Fruit fly (Drosophila melanogaster) whole organism, prepupa: Measurements from ENCODE around the gene CG4041.

ENCODE experiments used
- Blimp-1 ChIP-seq: fragments of 200-800 bp; sonication (Bioruptor generic); optimal IDR thresholded peaks from 3 replicates; lab custom pipeline; 2017; ENCODE audit warnings: missing biosample characterization, missing genetic modification characterization, mild to moderate bottlenecking, moderate library complexity, missing genetic modification reagents
- CG11294 ChIP-seq: fragments of 200-800 bp; sonication (Bioruptor generic); IDR thresholded peaks from 2 replicates; pipeline ENCODE4 v1.3.6; 2022; ENCODE audit warnings: missing biosample characterization, missing genetic modification characterization
- CG1621 ChIP-seq: fragments of 200-800 bp; sonication (Bioruptor generic); optimal IDR thresholded peaks from 3 replicates; lab custom pipeline; 2018; ENCODE audit warnings: missing biosample characterization, mild to moderate bottlenecking, missing genetic modification characterization
- CG3032 ChIP-seq: fragments of 200-800 bp; optimal IDR thresholded peaks from 2 replicates; lab custom pipeline; 2019; ENCODE audit warnings: missing biosample characterization, mild to moderate bottlenecking, missing genetic modification characterization, moderate library complexity
- CG32006 ChIP-seq: fragments of 200-800 bp; sonication (Bioruptor generic); optimal IDR thresholded peaks from 3 replicates; lab custom pipeline; 2017; ENCODE audit warnings: missing biosample characterization, mild to moderate bottlenecking, missing genetic modification characterization
- CG34406 ChIP-seq: fragments of 200-800 bp; sonication (Bioruptor generic); optimal IDR thresholded peaks from 3 replicates; lab custom pipeline; 2016; ENCODE audit warnings: missing biosample characterization, missing genetic modification characterization
- CG3919 ChIP-seq: fragments of 200-800 bp; sonication (Bioruptor generic); optimal IDR thresholded peaks from 3 replicates; lab custom pipeline; 2016; ENCODE audit warnings: missing biosample characterization, missing genetic modification characterization
- CG4318 ChIP-seq: fragments of 200-800 bp; sonication (Bioruptor generic); optimal IDR thresholded peaks from 3 replicates; lab custom pipeline; 2017; ENCODE audit warnings: missing biosample characterization, mild to moderate bottlenecking, missing genetic modification characterization
- CG6792 ChIP-seq: fragments of 200-800 bp; sonication (Bioruptor generic); optimal IDR thresholded peaks from 3 replicates; lab custom pipeline; 2016; ENCODE audit warnings: missing biosample characterization, missing genetic modification characterization
- CG6808 ChIP-seq: fragments of 200-800 bp; sonication (Bioruptor generic); optimal IDR thresholded peaks from 3 replicates; lab custom pipeline; 2017; ENCODE audit warnings: missing biosample characterization, missing genetic modification characterization, mild to moderate bottlenecking, moderate library complexity, missing genetic modification reagents
- CG6854 ChIP-seq: fragments of 200-800 bp; sonication (Bioruptor generic); optimal IDR thresholded peaks from 2 replicates; lab custom pipeline; 2017; ENCODE audit warnings: missing biosample characterization, mild to moderate bottlenecking, missing genetic modification characterization
- CG7368 ChIP-seq: fragments of 200-800 bp; sonication (Bioruptor generic); optimal IDR thresholded peaks from 3 replicates; lab custom pipeline; 2016; ENCODE audit warnings: missing biosample characterization, missing genetic modification characterization
- CG8119 ChIP-seq: fragments of 200-800 bp; sonication (Bioruptor generic); IDR thresholded peaks from 3 replicates; pipeline ENCODE4 v1.3.6; 2022; ENCODE audit warnings: missing biosample characterization, missing genetic modification characterization
- CG8319 ChIP-seq: fragments of 200-800 bp; sonication (Bioruptor generic); optimal IDR thresholded peaks from 3 replicates; lab custom pipeline; 2016; ENCODE audit warnings: missing biosample characterization, missing genetic modification characterization
- CG8632 ChIP-seq: fragments of 200-800 bp; sonication (Bioruptor generic); optimal IDR thresholded peaks from 3 replicates; lab custom pipeline; 2016; ENCODE audit warnings: missing biosample characterization, missing genetic modification characterization
- Eip78C ChIP-seq: fragments of 200-800 bp; sonication (Bioruptor generic); peaks from one replicate; lab custom pipeline; 2016; ENCODE audit warnings: missing biosample characterization, missing genetic modification characterization
- Eip93F ChIP-seq: fragments of 200-800 bp; sonication (Bioruptor generic); optimal IDR thresholded peaks from 2 replicates; lab custom pipeline; 2016; ENCODE audit warnings: missing biosample characterization, mild to moderate bottlenecking, missing genetic modification characterization
- Hr38 ChIP-seq: sonication (Bioruptor generic); optimal IDR thresholded peaks from 2 replicates; lab custom pipeline; 2016; ENCODE audit warnings: missing biosample characterization, missing genetic modification characterization
- Lpt ChIP-seq: fragments of 200-800 bp; sonication (Bioruptor generic); optimal IDR thresholded peaks from 3 replicates; lab custom pipeline; 2016; ENCODE audit warnings: missing biosample characterization, missing genetic modification characterization
- Met ChIP-seq: fragments of 200-800 bp; sonication (Bioruptor generic); optimal IDR thresholded peaks from 3 replicates; lab custom pipeline; 2016; ENCODE audit warnings: missing biosample characterization, missing genetic modification characterization
- OdsH ChIP-seq: fragments of 200-800 bp; sonication (Bioruptor generic); optimal IDR thresholded peaks from 3 replicates; lab custom pipeline; 2016; ENCODE audit warnings: missing biosample characterization, missing genetic modification characterization
- Smox ChIP-seq: fragments of 200-800 bp; sonication (Bioruptor generic); optimal IDR thresholded peaks from 3 replicates; lab custom pipeline; 2016; ENCODE audit warnings: missing biosample characterization, missing genetic modification characterization
- Sox102F ChIP-seq: fragments of 200-800 bp; sonication (Bioruptor generic); optimal IDR thresholded peaks from 2 replicates; lab custom pipeline; 2016; ENCODE audit warnings: missing biosample characterization, mild to moderate bottlenecking, missing genetic modification characterization
- Sox15 ChIP-seq: fragments of 200-800 bp; sonication (Bioruptor generic); optimal IDR thresholded peaks from 3 replicates; lab custom pipeline; 2016; ENCODE audit warnings: missing biosample characterization, missing genetic modification characterization
- achi ChIP-seq: fragments of 200-800 bp; sonication (Bioruptor generic); optimal IDR thresholded peaks from 3 replicates; lab custom pipeline; 2016; ENCODE audit warnings: missing biosample characterization, missing genetic modification characterization
- acj6 ChIP-seq: fragments of 200-800 bp; sonication (Bioruptor generic); optimal IDR thresholded peaks from 3 replicates; lab custom pipeline; 2016; ENCODE audit warnings: missing biosample characterization, missing genetic modification characterization
- eg ChIP-seq: fragments of 200-800 bp; sonication (Bioruptor generic); IDR thresholded peaks from 3 replicates; pipeline ENCODE4 v1.3.6; 2022; ENCODE audit warnings: missing biosample characterization, missing genetic modification characterization
- esn ChIP-seq: fragments of 200-800 bp; sonication (Bioruptor generic); optimal IDR thresholded peaks from 2 replicates; lab custom pipeline; 2016; ENCODE audit warnings: missing biosample characterization, mild to moderate bottlenecking, missing genetic modification characterization, moderate library complexity
- fd59A ChIP-seq: fragments of 200-800 bp; sonication (Bioruptor generic); optimal IDR thresholded peaks from 2 replicates; lab custom pipeline; 2017; ENCODE audit warnings: missing biosample characterization, mild to moderate bottlenecking, missing genetic modification characterization, missing genetic modification reagents
- fd85E ChIP-seq: fragments of 200-800 bp; sonication (Bioruptor generic); optimal IDR thresholded peaks from 3 replicates; lab custom pipeline; 2016; ENCODE audit warnings: missing biosample characterization, missing genetic modification characterization
- fkh ChIP-seq: fragments of 200-800 bp; sonication (Bioruptor generic); optimal IDR thresholded peaks from 3 replicates; lab custom pipeline; 2017; ENCODE audit warnings: missing biosample characterization, mild to moderate bottlenecking, missing genetic modification characterization, moderate library complexity
- pdm3 ChIP-seq: fragments of 200-800 bp; sonication (Bioruptor generic); optimal IDR thresholded peaks from 3 replicates; lab custom pipeline; 2016; ENCODE audit warnings: missing biosample characterization, missing genetic modification characterization
- salr ChIP-seq, 2 experiments: fragments of 200-800 bp; sonication (Bioruptor generic); optimal IDR thresholded peaks; 3 replicates each; lab custom pipeline; 2016 to 2018; ENCODE audit warnings: missing biosample characterization in 2 of 2, missing genetic modification characterization in 2 of 2, mild to moderate bottlenecking in 1 of 2
- spab ChIP-seq: fragments of 200-800 bp; sonication (Bioruptor generic); optimal IDR thresholded peaks from 2 replicates; lab custom pipeline; 2017; ENCODE audit warnings: missing biosample characterization, mild to moderate bottlenecking, missing genetic modification characterization, missing genetic modification reagents
- ss ChIP-seq, 2 experiments: fragments of 200-800 bp; sonication (Bioruptor generic); optimal IDR thresholded peaks; 2 replicates in 1 of 2; 3 replicates in 1 of 2; lab custom pipeline; 2017 to 2018; ENCODE audit warnings: mild to moderate bottlenecking in 2 of 2, missing biosample characterization in 2 of 2, missing genetic modification characterization in 2 of 2, moderate library complexity in 1 of 2
- svp ChIP-seq: fragments of 200-800 bp; sonication (Bioruptor generic); peaks from one replicate; lab custom pipeline; 2016; ENCODE audit warnings: missing biosample characterization, missing genetic modification characterization
- topi ChIP-seq: fragments of 200-800 bp; sonication (Bioruptor generic); optimal IDR thresholded peaks from 3 replicates; lab custom pipeline; 2016; ENCODE audit warnings: missing biosample characterization, missing genetic modification characterization
- vri ChIP-seq: fragments of 200-800 bp; sonication (Bioruptor generic); optimal IDR thresholded peaks from 3 replicates; lab custom pipeline; 2016; ENCODE audit warnings: missing biosample characterization, mild to moderate bottlenecking, missing genetic modification characterization

Gene CG4041

dm6 chrX:4939788-4940441 is 21.7 kb upstream of the CG4041 start (continued):
- TF ChIP-seq OdsH (GFP tag; lab: Kevin White, UChicago) (peak; percentile 97), Eip93F (peak; percentile 73), vri (GFP tag; lab: Kevin White, UChicago) (peak; percentile 73), CG8319 (peak; percentile 95), achi (GFP tag; lab: Kevin White, UChicago) (peak; percentile 95), Hr38 (peak; percentile 97), acj6 (GFP tag; lab: Kevin White, UChicago) (peak; percentile 97), esn (GFP tag; lab: Kevin White, UChicago) (peak; percentile 95), spab (GFP tag; lab: Kevin White, UChicago) (peak; percentile 92), CG32006 (GFP tag; lab: Kevin White, UChicago) (peak; percentile 98), CG34406 (peak; percentile 94), CG3032 (peak; percentile 94)

dm6 chrX:4938986-4939385 is 20.7 kb upstream of the CG4041 start, which contains the start of gene Ptp4E:
Gene Ptp4E (plus strand): TSS chrX:4939128.
- TF ChIP-seq CG6854 (GFP tag; lab: Kevin White, UChicago) (peak; percentile 6), pdm3 (peak; percentile 20), Sox102F (peak; percentile 10), Eip78C (peak; percentile 61), fkh (GFP tag; lab: Kevin White, UChicago) (no peak), CG7368 (GFP tag; lab: Kevin White, UChicago) (no peak), vri (GFP tag; lab: Kevin White, UChicago) (peak; percentile 7), ss (GFP tag; optimal IDR thresholded peaks at IDR 0.05; lab: Kevin White, UChicago) (peak; percentile 22 to 26), svp (GFP tag; lab: Kevin White, UChicago) (peak; percentile 53), CG8119 (no peak), CG3919 (peak; percentile 20)

dm6 chrX:4938072-4938336 is 19.8 kb upstream of the CG4041 start, which contains the start of gene CG44774:
Gene CG44774 (minus strand): TSS chrX:4938105.
- TF ChIP-seq CG6808 (GFP tag; lab: Kevin White, UChicago) = no peak

- TF ChIP-seq Eip78C (peak; percentile 79), CG8632 (GFP tag; lab: Kevin White, UChicago) (no peak), fkh (GFP tag; lab: Kevin White, UChicago) (peak; percentile 60), vri (GFP tag; lab: Kevin White, UChicago) (peak; percentile 95), achi (GFP tag; lab: Kevin White, UChicago) (peak; percentile 66), ss (GFP tag; optimal IDR thresholded peaks at IDR 0.05; lab: Kevin White, UChicago) (peak; percentile 15 to 41), pdm3 (no peak), CG32006 (GFP tag; lab: Kevin White, UChicago) (no peak), CG8119 (no peak), esn (GFP tag; lab: Kevin White, UChicago) (peak; percentile 4), Sox102F (peak; percentile 15), Blimp-1 (GFP tag; lab: Kevin White, UChicago) (peak; percentile 74), svp (GFP tag; lab: Kevin White, UChicago) (peak; percentile 59)
These were observed 19.2 kb upstream of the CG4041 start for dm6 chrX:4937222-4938071.

dm6 chrX:4935979-4936843 is 18.0 kb upstream of the CG4041 start:
- TF ChIP-seq CG8632 (GFP tag; lab: Kevin White, UChicago) (peak; percentile 8), Lpt (GFP tag; lab: Kevin White, UChicago) (no peak), CG4318 (no peak), CG11294 (GFP tag; lab: Robert Waterston, UW) (no peak), salr (GFP tag; optimal IDR thresholded peaks at IDR 0.05; lab: Kevin White, UChicago) (no peak), fd59A (no peak), Sox15 (GFP tag; lab: Kevin White, UChicago) (no peak), fd85E (no peak), CG1621 (tag; lab: Kevin White, UChicago) (no peak), topi (GFP tag; lab: Kevin White, UChicago) (peak; percentile 56), achi (GFP tag; lab: Kevin White, UChicago) (peak; percentile 45), CG6792 (peak; percentile 39), fkh (GFP tag; lab: Kevin White, UChicago) (peak; percentile 58), Smox (GFP tag; lab: Kevin White, UChicago) (peak; percentile 60), Met (peak; percentile 61), Eip78C (peak; percentile 88), CG32006 (GFP tag; lab: Kevin White, UChicago) (peak; percentile 23), eg (GFP tag; lab: Robert Waterston, UW) (no peak), Sox102F (peak; percentile 64)
